Fruit fly (Drosophila melanogaster): ENCODE data around the gene Acyp.

The Acyp gene

dm6 chr2L:13903796-13904330, 8.0 kb upstream of the Acyp start:
- TF ChIP-seq noc (tag; optimal IDR thresholded peaks at IDR 0.05) = no peak

DNA sequence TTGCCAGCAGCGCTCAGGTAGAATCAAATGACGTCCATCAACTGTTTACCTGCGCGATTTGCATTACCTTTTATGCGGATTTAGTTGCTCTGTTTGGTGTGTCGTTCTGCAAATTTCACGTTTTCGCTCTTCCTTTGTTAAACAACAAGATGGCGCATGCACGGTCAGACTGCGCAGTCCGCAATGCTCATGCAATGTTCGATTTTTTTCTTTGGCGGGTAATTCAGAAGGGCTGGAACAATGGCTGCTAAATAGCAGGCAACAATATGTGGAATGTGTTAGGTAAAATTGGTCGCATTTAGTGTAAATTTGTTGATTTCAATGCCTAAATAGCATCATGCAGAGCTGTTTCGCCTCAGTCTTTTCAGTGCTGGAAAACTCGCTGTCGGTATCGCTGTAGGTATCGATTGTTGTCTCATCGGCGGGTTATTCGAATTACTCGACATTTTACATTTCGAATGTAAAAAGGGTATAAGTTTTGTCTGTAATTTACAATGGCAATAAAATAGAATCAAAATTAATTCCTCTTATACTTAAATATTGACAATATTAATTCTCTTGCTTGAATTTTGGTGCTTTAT, 7.5 kb upstream of the Acyp start, which contains the start of gene Smg5:
Gene Smg5, minus strand, starts transcription at position 331 of the 581 bp plus-strand sequence.
- peak; percentile 63 for TF ChIP-seq noc (tag; optimal IDR thresholded peaks at IDR 0.05)

DNA sequence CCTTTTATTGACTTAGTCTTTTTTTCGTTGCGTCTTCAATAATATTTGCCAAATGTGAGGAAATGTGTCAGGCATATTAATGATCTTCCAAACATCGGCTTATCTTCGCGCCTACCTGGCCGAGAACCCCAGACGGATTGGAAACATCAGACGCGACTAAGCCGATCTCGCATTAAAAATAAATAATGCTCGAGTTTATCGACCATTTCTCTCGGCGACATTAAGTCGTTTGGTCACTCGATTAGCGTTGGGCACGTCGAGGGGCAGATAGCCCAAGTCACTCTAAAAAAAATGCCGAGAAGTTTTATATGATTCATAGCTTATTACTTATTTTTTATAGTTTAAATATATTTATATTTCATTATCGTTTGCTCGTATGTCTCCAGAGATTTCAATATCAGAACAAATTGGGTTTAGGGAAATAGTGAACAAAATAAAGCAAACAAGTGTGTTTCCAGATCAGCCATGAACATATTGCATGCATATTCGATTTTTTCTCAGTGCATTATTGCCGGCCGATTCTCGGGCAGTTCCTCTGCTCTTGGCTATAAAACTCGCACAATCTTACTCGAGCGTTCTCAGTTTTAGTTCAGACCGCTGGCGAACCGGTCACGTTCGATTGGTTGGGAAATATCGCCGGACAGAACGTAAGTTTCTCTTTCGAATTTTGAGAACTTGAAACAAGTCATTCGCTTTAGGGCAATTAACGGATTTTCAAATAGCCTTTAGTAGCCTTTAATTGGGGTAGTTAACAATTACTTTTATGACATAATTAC, 6.6 kb upstream of the Acyp start, which contains the start of gene Ance:
Gene Ance, plus strand, starts transcription at position 574 of the 776 bp plus-strand sequence.
- peak; percentile 93 for TF ChIP-seq noc (tag; optimal IDR thresholded peaks at IDR 0.05)

DNA sequence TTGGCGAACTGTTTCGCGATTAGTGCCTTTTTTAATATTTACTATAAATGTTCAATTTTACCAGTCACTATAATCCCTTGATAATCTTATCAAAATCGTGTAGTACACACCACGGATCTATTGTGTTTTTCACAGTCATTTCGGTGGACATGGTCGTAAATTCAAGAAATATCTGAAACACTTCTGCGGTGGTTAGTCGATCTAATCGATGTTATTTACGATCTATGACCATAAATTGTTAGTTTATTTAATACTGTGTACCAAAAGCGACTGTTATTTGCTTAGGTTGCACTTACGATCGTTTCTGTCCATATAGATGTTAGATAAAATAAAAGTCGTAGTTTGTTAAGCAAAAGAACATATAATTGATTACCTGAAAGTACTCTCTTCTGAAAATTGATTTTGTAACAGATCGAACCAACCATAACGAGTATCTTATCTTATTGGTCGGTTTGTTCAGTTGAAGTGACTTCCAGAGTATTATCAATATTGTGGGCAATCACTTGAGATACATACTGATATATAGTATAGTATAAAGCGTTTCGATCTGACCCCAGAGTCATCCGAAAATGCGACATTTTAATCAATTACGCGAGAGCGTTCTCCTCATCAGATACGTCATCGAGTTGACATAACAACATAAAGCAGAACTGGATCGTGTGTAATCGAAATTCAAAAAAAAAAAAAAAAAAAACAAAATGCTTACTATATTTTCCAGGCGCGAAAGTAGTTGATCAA, 5.9 kb upstream of the Acyp start:
- TF ChIP-seq noc (tag; optimal IDR thresholded peaks at IDR 0.05) = peak; percentile 40

DNA sequence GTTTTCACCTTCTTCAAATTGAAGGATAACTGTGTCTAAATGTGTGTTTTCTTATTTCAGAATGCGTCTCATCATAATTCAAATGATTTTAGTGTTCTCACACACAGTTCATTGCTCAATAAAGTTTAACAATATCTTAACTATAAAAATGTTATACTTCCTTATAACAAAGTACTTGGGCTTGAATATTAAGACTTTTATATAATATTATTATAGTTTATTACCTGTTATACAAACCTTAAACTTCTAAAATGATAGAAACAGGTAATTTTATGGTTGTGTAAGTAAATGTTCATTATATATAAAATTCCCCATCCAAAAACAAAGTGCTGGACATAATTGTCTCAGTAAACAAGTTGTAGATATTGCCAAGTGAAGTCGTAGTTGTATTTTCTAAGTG, 2.9 kb upstream of the Acyp start, which contains the start of gene Ance-2:
Gene Ance-2, plus strand, starts transcription at position 301 of the 400 bp plus-strand sequence.
- no peak for TF ChIP-seq noc (tag; optimal IDR thresholded peaks at IDR 0.05)

DNA sequence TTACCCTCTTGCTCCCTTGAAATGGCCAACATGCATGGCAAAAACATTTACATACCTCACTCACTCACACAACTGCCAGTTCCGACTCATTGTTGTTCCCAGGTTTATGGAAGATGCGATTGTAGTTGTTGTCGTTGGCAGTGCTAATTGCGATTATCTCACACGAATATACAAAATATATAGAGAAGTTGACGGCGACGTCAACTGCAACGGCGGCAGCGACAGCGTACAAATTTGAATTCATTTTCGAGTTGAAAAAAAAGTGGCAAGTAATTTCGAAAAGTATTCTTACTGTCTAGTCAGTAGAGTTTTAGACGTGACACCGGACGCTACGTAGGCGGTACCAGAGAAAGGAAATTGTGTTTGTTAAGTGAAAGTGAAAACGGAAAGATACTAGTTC, 2.5 kb downstream of the Acyp start, which contains the start of gene Ance-3:
Gene Ance-3, plus strand, starts transcription at position 301 of the 400 bp plus-strand sequence.
- no peak for TF ChIP-seq noc (tag; optimal IDR thresholded peaks at IDR 0.05)

DNA sequence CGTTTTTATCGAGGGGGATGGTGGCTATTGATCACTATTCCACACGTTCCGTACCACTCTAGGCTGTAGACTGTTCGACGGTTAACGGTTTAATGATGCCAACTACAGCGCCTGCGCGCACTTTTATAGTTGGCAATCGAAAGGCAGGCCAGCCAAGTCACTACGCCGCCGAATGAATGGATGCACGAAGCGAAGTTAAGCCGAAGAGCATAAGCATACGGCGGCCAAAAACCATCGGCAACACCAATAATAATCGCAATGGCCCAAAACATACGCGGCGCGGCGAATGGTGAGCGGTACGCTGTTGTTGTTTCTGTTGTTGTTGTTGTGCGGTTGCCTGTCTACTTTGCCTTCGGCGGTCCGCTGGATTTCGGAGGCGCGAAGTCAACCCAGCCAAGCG, 11.6 kb downstream of the Acyp start, which contains the start of gene Vajk1:
Gene Vajk1, minus strand, starts transcription at position 101 of the 400 bp plus-strand sequence.
- TF ChIP-seq noc (tag; optimal IDR thresholded peaks at IDR 0.05) = no peak

DNA sequence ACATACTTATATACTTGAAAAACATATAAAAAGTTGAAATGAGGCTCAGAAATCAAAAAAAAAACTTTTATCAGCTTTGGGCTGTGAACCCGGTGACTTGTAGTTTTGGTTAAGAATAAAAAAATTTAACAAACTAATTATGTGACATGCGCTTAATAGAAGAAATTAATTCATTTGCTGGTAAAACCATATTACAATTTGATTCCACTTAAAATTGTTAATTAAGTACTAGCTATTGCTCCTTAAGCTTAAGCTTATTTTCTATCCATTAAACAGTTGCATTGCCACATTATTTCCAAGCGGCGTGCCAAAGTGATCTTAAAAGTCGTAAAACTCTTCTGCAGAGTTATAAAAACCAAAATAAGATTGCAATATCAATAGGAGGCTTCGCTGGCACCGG, 12.1 kb downstream of the Acyp start:
- TF ChIP-seq noc (tag; optimal IDR thresholded peaks at IDR 0.05) = no peak

DNA sequence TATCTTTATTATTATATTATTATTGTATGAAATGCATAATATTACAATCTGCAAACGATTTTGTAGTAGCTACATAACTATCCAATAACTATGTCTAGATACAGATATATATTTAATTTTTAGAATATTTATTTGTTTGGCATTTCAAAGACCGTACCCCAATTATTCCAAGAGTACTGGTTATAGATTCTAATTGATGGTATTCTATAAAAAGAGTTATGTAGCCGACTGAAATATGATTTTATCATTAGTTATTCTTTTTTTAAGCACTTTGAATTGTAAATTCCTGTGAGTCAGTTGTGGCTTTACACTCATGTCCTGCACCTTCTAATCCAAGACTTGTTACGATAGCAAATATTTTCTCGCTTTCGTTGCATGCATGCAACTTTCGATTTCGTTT, 13.8 kb downstream of the Acyp start:
- no peak for TF ChIP-seq noc (tag; optimal IDR thresholded peaks at IDR 0.05)

DNA sequence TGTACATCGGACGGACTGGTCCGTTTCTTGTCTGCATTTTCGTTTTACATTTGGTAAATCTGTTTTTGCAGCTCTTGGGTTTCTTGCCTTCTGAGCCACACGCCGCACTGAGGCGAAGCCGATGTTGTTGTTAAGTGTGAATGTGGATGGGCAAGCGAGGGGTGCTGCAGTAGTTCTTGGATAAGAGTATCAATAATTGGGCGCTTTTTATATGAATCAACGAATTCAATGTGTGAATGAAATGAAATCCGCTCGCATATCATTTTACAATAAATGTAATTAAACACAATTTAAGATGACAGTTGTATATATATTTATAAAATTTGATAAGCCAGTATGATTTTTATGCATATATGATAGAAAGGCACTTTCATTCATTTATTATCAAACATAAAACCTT, 16.6 kb downstream of the Acyp start:
- TF ChIP-seq noc (tag; optimal IDR thresholded peaks at IDR 0.05) = no peak

DNA sequence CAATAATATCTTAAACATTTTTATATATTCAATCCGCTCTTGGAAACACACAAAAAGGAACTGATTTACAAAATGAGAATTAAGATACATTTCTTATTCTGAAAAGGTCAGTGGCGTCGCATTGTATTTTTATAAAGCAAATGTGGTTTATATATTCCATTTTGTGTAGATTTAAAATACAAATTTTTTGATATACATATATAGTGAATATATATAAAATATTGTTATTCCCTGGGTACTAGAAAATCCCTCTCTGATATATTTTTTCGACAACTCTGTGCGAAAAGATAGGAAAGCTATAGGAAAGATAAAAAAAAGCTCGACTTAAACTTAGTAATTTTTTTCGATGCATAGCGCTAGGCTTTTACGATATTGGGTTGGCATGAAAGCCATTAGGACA, 19.4 kb downstream of the Acyp start, which contains the start of gene CG42711:
Gene CG42711, minus strand, starts transcription at position 45 of the 400 bp plus-strand sequence.
- TF ChIP-seq noc (tag; optimal IDR thresholded peaks at IDR 0.05) = no peak

- TF ChIP-seq noc (tag; optimal IDR thresholded peaks at IDR 0.05) = no peak
Observed at dm6 chr2L:13934542-13935065, 22.7 kb downstream of the Acyp start, which contains the start of gene Vajk2. Vajk2 (minus strand) TSS chr2L:13934692.

- no peak for TF ChIP-seq noc (tag; optimal IDR thresholded peaks at IDR 0.05)
Observed at dm6 chr2L:13947476-13947875, 35.6 kb downstream of the Acyp start, which contains the start of gene Vajk3. Vajk3 (minus strand) TSS chr2L:13947476.

DNA sequence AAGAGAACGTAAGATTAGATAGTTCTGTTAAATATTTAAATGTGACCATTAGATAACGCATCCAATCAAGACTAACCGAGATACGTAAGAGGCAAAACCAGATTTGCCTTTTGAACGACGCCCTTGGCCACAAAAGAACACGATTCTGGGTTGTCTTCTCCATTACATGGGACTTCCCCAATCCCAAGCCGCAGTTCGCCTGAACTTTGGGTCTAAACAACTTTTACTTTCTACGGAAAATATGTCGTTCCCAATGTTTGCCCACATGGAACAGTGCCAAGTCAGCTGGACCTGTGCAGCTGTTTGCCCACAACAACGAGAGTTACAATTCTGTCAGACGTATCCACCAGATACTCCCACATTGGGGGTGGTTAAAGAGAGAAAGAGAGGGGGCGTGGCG, 37.9 kb downstream of the Acyp start:
- no peak for TF ChIP-seq noc (tag; optimal IDR thresholded peaks at IDR 0.05)

dm6 chr2L:13955775-13956174, 43.9 kb downstream of the Acyp start:
- no peak for TF ChIP-seq noc (tag; optimal IDR thresholded peaks at IDR 0.05)

- no peak for TF ChIP-seq noc (tag; optimal IDR thresholded peaks at IDR 0.05)
Observed at dm6 chr2L:13957239-13957638, 45.4 kb downstream of the Acyp start, which contains the start of gene NimA. NimA (plus strand) TSS chr2L:13957539.
